Fruit fly (Drosophila melanogaster): Measurements from ENCODE around the gene CG10431.

CG10431 gene

dm6 chr2L:18990720-18991119, 16.2 kb downstream of the CG10431 start, which contains the start of gene CG15169:
Gene CG15169, plus strand, starts transcription at chr2L:18991020.
- TF ChIP-seq CG3919 (GFP tag; optimal IDR thresholded peaks at IDR 0.05) (no peak), CG31627 (GFP tag; optimal IDR thresholded peaks at IDR 0.05) (no peak), dac (GFP tag; optimal IDR thresholded peaks at IDR 0.05) (no peak), Sox14 (GFP tag; optimal IDR thresholded peaks at IDR 0.05) (no peak)

- TF ChIP-seq Hr39 (GFP tag; optimal IDR thresholded peaks at IDR 0.05) (no peak), CG3919 (GFP tag; optimal IDR thresholded peaks at IDR 0.05) (no peak), fd85E (GFP tag; optimal IDR thresholded peaks at IDR 0.05) (no peak), Sox14 (GFP tag; optimal IDR thresholded peaks at IDR 0.05) (no peak), net (GFP tag; optimal IDR thresholded peaks at IDR 0.05) (no peak), spab (GFP tag; optimal IDR thresholded peaks at IDR 0.05) (no peak), Sox102F (GFP tag; optimal IDR thresholded peaks at IDR 0.05) (no peak), Ets96B (tag; optimal IDR thresholded peaks at IDR 0.05) (no peak), salr (GFP tag; optimal IDR thresholded peaks at IDR 0.05) (no peak), Hr4 (GFP tag; optimal IDR thresholded peaks at IDR 0.05) (no peak), acj6 (GFP tag; optimal IDR thresholded peaks at IDR 0.05) (no peak), CG4318 (GFP tag; optimal IDR thresholded peaks at IDR 0.05) (no peak), CG8119 (GFP tag; IDR thresholded peaks at IDR 0.05) (no peak)
These were observed 17.7 kb downstream of the CG10431 start, which contains the start of gene CG46465 for dm6 chr2L:18992196-18992595. Gene CG46465, plus strand, starts transcription at chr2L:18992496.

- no peak for TF ChIP-seq Hr4 (GFP tag; optimal IDR thresholded peaks at IDR 0.05)
- no peak for TF ChIP-seq CG15336 (GFP tag; IDR thresholded peaks at IDR 0.05)
- no peak for TF ChIP-seq CG11902 (GFP tag; optimal IDR thresholded peaks at IDR 0.05)
- TF ChIP-seq Hr39 (GFP tag; optimal IDR thresholded peaks at IDR 0.05) = no peak
- TF ChIP-seq Sox15 (GFP tag; optimal IDR thresholded peaks at IDR 0.05) = no peak
- TF ChIP-seq Eip78C (GFP tag) = peak; percentile 9
- TF ChIP-seq CG3032 (tag; optimal IDR thresholded peaks at IDR 0.05) = no peak
- no peak for TF ChIP-seq CG3919 (GFP tag; optimal IDR thresholded peaks at IDR 0.05)
- TF ChIP-seq pdm3 (GFP tag; optimal IDR thresholded peaks at IDR 0.05) = no peak
- peak; percentile 78 for TF ChIP-seq vri (GFP tag; optimal IDR thresholded peaks at IDR 0.05)
- no peak for TF ChIP-seq Lpt (GFP tag; optimal IDR thresholded peaks at IDR 0.05)
- no peak for TF ChIP-seq CG1621 (tag; optimal IDR thresholded peaks at IDR 0.05)
- no peak for TF ChIP-seq eg (GFP tag; IDR thresholded peaks at IDR 0.05)
- TF ChIP-seq Eip93F (GFP tag; optimal IDR thresholded peaks at IDR 0.05) = no peak
- no peak for TF ChIP-seq salr (GFP tag; optimal IDR thresholded peaks at IDR 0.05)
These were observed 21.3 kb downstream of the CG10431 start, which contains the start of gene CG10650 for dm6 chr2L:18995660-18996417. Gene CG10650, minus strand, starts transcription at chr2L:18995934.

dm6 chr2L:18997148-18997547, 22.6 kb downstream of the CG10431 start, which contains the start of gene CG31792:
Gene CG31792, plus strand, starts transcription at chr2L:18997448.
- TF ChIP-seq Hr38 (GFP tag; optimal IDR thresholded peaks at IDR 0.05) = no peak
- TF ChIP-seq Smox (GFP tag; optimal IDR thresholded peaks at IDR 0.05) = no peak
- TF ChIP-seq Hr39 (GFP tag; optimal IDR thresholded peaks at IDR 0.05) = no peak
- TF ChIP-seq Sox14 (GFP tag; optimal IDR thresholded peaks at IDR 0.05) = no peak
- no peak for TF ChIP-seq CG6792 (GFP tag; optimal IDR thresholded peaks at IDR 0.05)
- TF ChIP-seq Met (GFP tag; optimal IDR thresholded peaks at IDR 0.05) = no peak
- no peak for TF ChIP-seq Lpt (GFP tag; optimal IDR thresholded peaks at IDR 0.05)
- TF ChIP-seq CG31627 (GFP tag; optimal IDR thresholded peaks at IDR 0.05) = no peak
- no peak for TF ChIP-seq OdsH (GFP tag; optimal IDR thresholded peaks at IDR 0.05)

- TF ChIP-seq ss (GFP tag; optimal IDR thresholded peaks at IDR 0.05) = no peak
- no peak for TF ChIP-seq Met (GFP tag; optimal IDR thresholded peaks at IDR 0.05)
- no peak for TF ChIP-seq OdsH (GFP tag; optimal IDR thresholded peaks at IDR 0.05)
- TF ChIP-seq CG1621 (tag; optimal IDR thresholded peaks at IDR 0.05) = no peak
- no peak for TF ChIP-seq vri (GFP tag; optimal IDR thresholded peaks at IDR 0.05)
- no peak for TF ChIP-seq Hr39 (GFP tag; optimal IDR thresholded peaks at IDR 0.05)
- TF ChIP-seq dac (GFP tag; optimal IDR thresholded peaks at IDR 0.05) = no peak
- TF ChIP-seq CG7368 (GFP tag; optimal IDR thresholded peaks at IDR 0.05) = no peak
- TF ChIP-seq spab (GFP tag; optimal IDR thresholded peaks at IDR 0.05) = no peak
- TF ChIP-seq esn (GFP tag; optimal IDR thresholded peaks at IDR 0.05) = no peak
These were observed 28.0 kb downstream of the CG10431 start for dm6 chr2L:19002468-19002867.

All from whole organism, prepupa.